Fruit fly (Drosophila melanogaster) whole organism, embryonic: ENCODE measurements around the gene CG42538.

Experiments used
- Blimp-1 ChIP-seq: fragments of 200-800 bp; sonication (Bioruptor generic); optimal IDR thresholded peaks from 3 replicates; lab custom pipeline; 2018; ENCODE audit warnings: missing biosample characterization, missing genetic modification characterization, mild to moderate bottlenecking, moderate library complexity, missing genetic modification reagents
- CG10209 ChIP-seq: fragments of 200-800 bp; sonication (Bioruptor generic); optimal IDR thresholded peaks from 3 replicates; lab custom pipeline; 2017; ENCODE audit warnings: missing biosample characterization, mild to moderate bottlenecking, missing genetic modification characterization, missing genetic modification reagents
- CG10366 ChIP-seq: fragments of 200-800 bp; sonication (Bioruptor generic); IDR thresholded peaks from 2 replicates; pipeline ENCODE4 v1.3.6; 2022; ENCODE audit warnings: missing biosample characterization, missing genetic modification characterization
- CG10654 ChIP-seq: fragments of 200-800 bp; sonication (Bioruptor generic); optimal IDR thresholded peaks from 2 replicates; lab custom pipeline; 2016; ENCODE audit warnings: missing biosample characterization, missing genetic modification characterization
- CG11247 ChIP-seq: fragments of 200-800 bp; sonication (Bioruptor generic); IDR thresholded peaks from 2 replicates; pipeline ENCODE4 v1.3.6; 2022; ENCODE audit warnings: missing biosample characterization, missing genetic modification characterization
- CG11504 ChIP-seq: fragments of 200-800 bp; sonication (Bioruptor generic); optimal IDR thresholded peaks from 3 replicates; lab custom pipeline; 2019; ENCODE audit warnings: missing biosample characterization, mild to moderate bottlenecking, missing genetic modification characterization, moderate library complexity
- CG12391 ChIP-seq: fragments of 200-800 bp; sonication (Bioruptor generic); optimal IDR thresholded peaks from 3 replicates; lab custom pipeline; 2018; ENCODE audit warnings: missing biosample characterization, mild to moderate bottlenecking, missing genetic modification characterization, moderate library complexity
- CG12659 ChIP-seq: fragments of 200-800 bp; sonication (Bioruptor generic); optimal IDR thresholded peaks from 3 replicates; lab custom pipeline; 2017; ENCODE audit warnings: mild to moderate bottlenecking, missing biosample characterization, missing genetic modification reagents, missing genetic modification characterization
- CG12769 ChIP-seq: fragments of 200-800 bp; sonication (Bioruptor generic); optimal IDR thresholded peaks from 2 replicates; lab custom pipeline; 2019; ENCODE audit warnings: missing biosample characterization, mild to moderate bottlenecking, missing genetic modification characterization, moderate library complexity
- CG13424 ChIP-seq: fragments of 200-800 bp; sonication (Bioruptor generic); optimal IDR thresholded peaks from 2 replicates; lab custom pipeline; 2019; ENCODE audit warnings: missing biosample characterization, mild to moderate bottlenecking, missing genetic modification characterization, moderate library complexity
- CG14441 ChIP-seq: fragments of 200-800 bp; sonication (Bioruptor generic); IDR thresholded peaks from 2 replicates; pipeline ENCODE4 v1.3.6; 2022; ENCODE audit warnings: missing biosample characterization, missing genetic modification characterization
- CG17359 ChIP-seq: fragments of 200-800 bp; sonication (Bioruptor generic); optimal IDR thresholded peaks from 3 replicates; lab custom pipeline; 2018; ENCODE audit warnings: missing biosample characterization, mild to moderate bottlenecking, missing genetic modification characterization, moderate library complexity
- CG2199 ChIP-seq: fragments of 200-800 bp; sonication (Bioruptor generic); IDR thresholded peaks from 3 replicates; pipeline ENCODE4 v1.3.6; 2022; ENCODE audit warnings: missing biosample characterization, missing genetic modification characterization
- CG31441 ChIP-seq: fragments of 200-800 bp; sonication (Bioruptor generic); IDR thresholded peaks from 2 replicates; pipeline ENCODE4 v1.3.6; 2022; ENCODE audit warnings: missing biosample characterization, missing genetic modification characterization
- CG32532 ChIP-seq: fragments of 200-800 bp; sonication (Bioruptor generic); IDR thresholded peaks from 2 replicates; pipeline ENCODE4 v1.3.6; 2022; ENCODE audit warnings: missing biosample characterization, missing genetic modification characterization
- CG3281 ChIP-seq: fragments of 200-800 bp; sonication (Bioruptor generic); optimal IDR thresholded peaks from 3 replicates; lab custom pipeline; 2017; ENCODE audit warnings: missing biosample characterization, mild to moderate bottlenecking, missing genetic modification characterization
- CG4854 ChIP-seq: fragments of 200-800 bp; sonication (Bioruptor generic); optimal IDR thresholded peaks from 2 replicates; lab custom pipeline; 2016; ENCODE audit warnings: missing biosample characterization, missing genetic modification characterization, inconsistent platforms
- CG6254 ChIP-seq: fragments of 200-800 bp; sonication (Bioruptor generic); optimal IDR thresholded peaks from 3 replicates; lab custom pipeline; 2017; ENCODE audit warnings: mild to moderate bottlenecking, missing biosample characterization, missing genetic modification reagents, missing genetic modification characterization
- CG7963 ChIP-seq: fragments of 200-800 bp; sonication (Bioruptor generic); IDR thresholded peaks from 3 replicates; pipeline ENCODE4 v1.3.6; 2022; ENCODE audit warnings: missing biosample characterization, missing genetic modification characterization; ENCODE audit not compliant: partially characterized antibody
- CG8290 ChIP-seq, 3 experiments: fragments of 200-800 bp; sonication (Bioruptor generic); optimal IDR thresholded peaks; 2 replicates each; lab custom pipeline; 2016 to 2019; ENCODE audit warnings: missing biosample characterization in 3 of 3, missing genetic modification characterization in 3 of 3, mild to moderate bottlenecking in 2 of 3, moderate library complexity in 1 of 3
- CoRest ChIP-seq: fragments of 200-800 bp; sonication (Bioruptor generic); optimal IDR thresholded peaks from 3 replicates; lab custom pipeline; 2018; ENCODE audit warnings: missing biosample characterization, mild to moderate bottlenecking, missing genetic modification characterization, moderate library complexity
- D19B ChIP-seq: fragments of 200-800 bp; sonication (Bioruptor generic); optimal IDR thresholded peaks from 2 replicates; lab custom pipeline; 2017; ENCODE audit warnings: missing biosample characterization, mild to moderate bottlenecking, missing genetic modification characterization
- Dbx ChIP-seq: fragments of 200-800 bp; sonication (Bioruptor generic); IDR thresholded peaks from 3 replicates; pipeline ENCODE4 v1.3.6; 2022; ENCODE audit warnings: missing biosample characterization, missing genetic modification characterization
- Dek ChIP-seq: fragments of 200-800 bp; sonication (Bioruptor generic); optimal IDR thresholded peaks from 3 replicates; lab custom pipeline; 2019; ENCODE audit warnings: missing biosample characterization, mild to moderate bottlenecking, missing genetic modification characterization, moderate library complexity
- Dfd ChIP-seq, 2 experiments: fragments of >200 bp; optimal IDR thresholded peaks; 2 replicates each; lab custom pipeline; 2017; ENCODE audit warnings: missing biosample characterization in 2 of 2, missing genetic modification characterization in 2 of 2
- Hsf ChIP-seq: fragments of 200-800 bp; sonication (Bioruptor generic); optimal IDR thresholded peaks from 3 replicates; lab custom pipeline; 2016; ENCODE audit warnings: missing biosample characterization, missing genetic modification characterization
- MTF-1 ChIP-seq: fragments of 200-800 bp; sonication (Bioruptor generic); optimal IDR thresholded peaks from 2 replicates; lab custom pipeline; 2018; ENCODE audit warnings: missing biosample characterization, mild to moderate bottlenecking, missing genetic modification characterization, borderline replicate concordance
- Mrtf ChIP-seq: fragments of 200-800 bp; sonication (Bioruptor generic); IDR thresholded peaks from 3 replicates; pipeline ENCODE4 v1.3.6; 2022; ENCODE audit warnings: missing biosample characterization, missing genetic modification characterization
- Oli ChIP-seq: fragments of 200-800 bp; sonication (Bioruptor generic); optimal IDR thresholded peaks from 2 replicates; lab custom pipeline; 2018; ENCODE audit warnings: missing biosample characterization, mild to moderate bottlenecking, missing genetic modification characterization, moderate library complexity
- PHDP ChIP-seq: fragments of 200-800 bp; sonication (Bioruptor generic); optimal IDR thresholded peaks from 3 replicates; lab custom pipeline; 2018; ENCODE audit warnings: missing biosample characterization, mild to moderate bottlenecking, missing genetic modification characterization, moderate library complexity
- Pdp1 ChIP-seq, 2 experiments: fragments of 200-800 bp; sonication (Bioruptor generic); optimal IDR thresholded peaks; 3 replicates each; lab custom pipeline; 2016; ENCODE audit warnings: missing biosample characterization in 2 of 2, missing genetic modification characterization in 2 of 2, mild to moderate bottlenecking in 1 of 2, moderate library complexity in 1 of 2
- Taf1 ChIP-seq: fragments of 200-800 bp; sonication (Bioruptor generic); IDR thresholded peaks from 2 replicates; pipeline ENCODE4 v1.3.6; 2022; ENCODE audit warnings: missing biosample characterization, missing genetic modification characterization
- Xrp1 ChIP-seq: fragments of 200-800 bp; sonication (Bioruptor generic); IDR thresholded peaks from 2 replicates; pipeline ENCODE4 v1.3.6; 2022; ENCODE audit warnings: missing biosample characterization, missing genetic modification characterization
- chif ChIP-seq, 2 experiments: fragments of 200-800 bp; sonication (Bioruptor generic); optimal IDR thresholded peaks; 3 replicates each; lab custom pipeline; 2016; ENCODE audit warnings: missing biosample characterization in 2 of 2, missing genetic modification characterization in 2 of 2
- fd102C ChIP-seq: fragments of 200-800 bp; sonication (Bioruptor generic); optimal IDR thresholded peaks from 2 replicates; lab custom pipeline; 2018; ENCODE audit warnings: missing biosample characterization, mild to moderate bottlenecking, missing genetic modification characterization, moderate library complexity
- gfzf ChIP-seq: fragments of 200-800 bp; sonication (Bioruptor generic); optimal IDR thresholded peaks from 2 replicates; lab custom pipeline; 2016; ENCODE audit warnings: missing biosample characterization, mild to moderate bottlenecking, missing genetic modification characterization, moderate library complexity
- grau ChIP-seq: fragments of 200-800 bp; optimal IDR thresholded peaks from 3 replicates; lab custom pipeline; 2019; ENCODE audit warnings: missing biosample characterization, mild to moderate bottlenecking, missing genetic modification characterization, moderate library complexity
- hbn ChIP-seq: fragments of 200-800 bp; sonication (Bioruptor generic); IDR thresholded peaks from 2 replicates; pipeline ENCODE4 v1.3.6; 2022; ENCODE audit warnings: missing biosample characterization, missing genetic modification characterization; ENCODE audit not compliant: partially characterized antibody
- jing ChIP-seq: fragments of 200-800 bp; sonication (Bioruptor generic); optimal IDR thresholded peaks from 2 replicates; lab custom pipeline; 2018; ENCODE audit warnings: missing biosample characterization, mild to moderate bottlenecking, missing genetic modification characterization
- lab ChIP-seq: fragments of 200-800 bp; sonication (Bioruptor generic); optimal IDR thresholded peaks from 3 replicates; lab custom pipeline; 2017; ENCODE audit warnings: missing biosample characterization, missing genetic modification characterization, mild to moderate bottlenecking, moderate library complexity, missing genetic modification reagents
- lmd ChIP-seq: fragments of 200-800 bp; sonication (Bioruptor generic); IDR thresholded peaks from 2 replicates; pipeline ENCODE4 v1.3.6; 2022; ENCODE audit warnings: missing biosample characterization, missing genetic modification characterization
- rib ChIP-seq: fragments of 200-800 bp; sonication (Bioruptor generic); IDR thresholded peaks from 2 replicates; pipeline ENCODE4 v1.3.6; 2022; ENCODE audit warnings: missing biosample characterization, missing genetic modification characterization
- salm ChIP-seq: fragments of 200-800 bp; sonication (Bioruptor generic); optimal IDR thresholded peaks from 2 replicates; lab custom pipeline; 2018; ENCODE audit warnings: missing biosample characterization, mild to moderate bottlenecking, missing genetic modification characterization
- sens ChIP-seq: fragments of 200-800 bp; sonication (Bioruptor generic); peaks from one replicate; lab custom pipeline; 2016; ENCODE audit warnings: missing biosample characterization, missing genetic modification characterization
- sim ChIP-seq: fragments of 200-800 bp; sonication (Bioruptor generic); IDR thresholded peaks from 2 replicates; pipeline ENCODE4 v1.3.6; 2022; ENCODE audit warnings: missing biosample characterization, missing genetic modification characterization
- tin ChIP-seq: fragments of 200-800 bp; sonication (Bioruptor generic); optimal IDR thresholded peaks from 3 replicates; lab custom pipeline; 2016; ENCODE audit warnings: missing biosample characterization, missing genetic modification characterization
- zen ChIP-seq: fragments of 200-800 bp; sonication (Bioruptor generic); optimal IDR thresholded peaks from 3 replicates; lab custom pipeline; 2018; ENCODE audit warnings: missing biosample characterization, mild to moderate bottlenecking, missing genetic modification characterization, moderate library complexity

Gene CG42538

DNA sequence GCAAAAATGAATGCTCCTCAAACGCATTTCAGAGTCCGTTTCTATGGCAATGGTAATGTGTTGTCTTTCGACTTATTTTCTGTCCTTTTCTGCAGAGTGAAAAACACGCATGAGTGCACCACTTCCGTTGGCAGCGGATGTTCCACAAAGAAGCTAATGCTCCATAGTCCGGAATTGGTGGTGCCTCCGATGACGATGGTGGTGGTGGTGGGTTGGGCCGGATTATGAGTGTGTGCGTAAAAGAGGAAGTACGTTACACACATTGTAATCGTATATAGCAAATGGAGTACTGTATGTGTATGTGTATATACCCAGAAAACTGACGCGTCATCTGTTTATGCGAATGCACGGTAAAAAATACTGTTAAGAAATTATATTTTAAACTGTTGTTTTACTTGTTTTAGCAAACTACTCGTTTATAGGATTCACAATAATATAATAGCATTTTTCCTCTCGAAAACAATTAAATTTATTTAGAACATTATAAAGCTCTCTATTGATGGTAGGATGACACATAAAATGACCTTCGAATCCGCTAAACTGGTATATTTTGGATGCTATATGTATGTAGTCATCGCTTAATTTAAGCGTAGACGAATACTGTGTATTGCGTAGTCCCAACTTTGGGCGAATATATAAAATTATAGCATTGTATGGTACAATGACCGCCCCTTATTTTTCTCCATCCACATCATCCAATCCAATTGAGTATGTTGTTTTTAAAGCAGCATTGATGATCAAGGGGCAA is 10.9 kb downstream of the CG42538 start (continued):
- TF ChIP-seq fd102C (GFP tag; lab: Kevin White, UChicago) (no peak), jing (GFP tag; lab: Kevin White, UChicago) (peak; percentile 1), CG12769 (no peak), Dbx (GFP tag; lab: Robert Waterston, UW) (peak; percentile 53; the same call in 1 of the 3 replicates), zen (no peak), CG10209 (GFP tag; lab: Kevin White, UChicago) (peak; percentile 3), PHDP (tag; lab: Kevin White, UChicago) (peak; percentile 58), tin (GFP tag; lab: Kevin White, UChicago) (peak; percentile 9), lab (peak; percentile 64), CG8290 (GFP tag; optimal IDR thresholded peaks at IDR 0.05; lab: Kevin White, UChicago) (no peak), CG8290 (tag; optimal IDR thresholded peaks at IDR 0.05; lab: Kevin White, UChicago) (peak in 1 of 2 experiments; percentile 44), CG12391 (tag; lab: Kevin White, UChicago) (peak; percentile 71), CG4854 (GFP tag; lab: Kevin White, UChicago) (peak; percentile 47), CoRest (tag; lab: Kevin White, UChicago) (peak; percentile 44), salm (tag; lab: Kevin White, UChicago) (peak; percentile 54), CG12659 (GFP tag; lab: Kevin White, UChicago) (no peak), rib (no peak), Mrtf (GFP tag; lab: Robert Waterston, UW) (0 out of 3 replicates have a peak, but pooled peaks have one; percentile 22), gfzf (no peak), CG6254 (peak; percentile 47), hbn (no peak), D19B (GFP tag; lab: Kevin White, UChicago) (no peak), sens (GFP tag; lab: Kevin White, UChicago) (peak; percentile 93), chif (GFP tag; optimal IDR thresholded peaks at IDR 0.05; lab: Kevin White, UChicago) (no peak), CG17359 (tag; lab: Kevin White, UChicago) (peak; percentile 23), CG13424 (tag; lab: Kevin White, UChicago) (peak; percentile 22), Oli (tag; lab: Kevin White, UChicago) (peak; percentile 52), grau (tag; lab: Kevin White, UChicago) (peak; percentile 31), Pdp1 (GFP tag; optimal IDR thresholded peaks at IDR 0.05; lab: Kevin White, UChicago) (peak in 1 of 2 experiments; percentile 14), CG11247 (GFP tag; lab: Robert Waterston, UW) (no peak), Blimp-1 (GFP tag; lab: Kevin White, UChicago) (peak; percentile 18), CG14441 (no peak), lmd (GFP tag; lab: Robert Waterston, UW) (peak; percentile 36), CG2199 (GFP tag; lab: Robert Waterston, UW) (peak; percentile 67; the same call in 1 of the 3 replicates), CG10654 (GFP tag; lab: Kevin White, UChicago) (no peak), MTF-1 (GFP tag; lab: Kevin White, UChicago) (peak; percentile 32), CG31441 (peak; percentile 61), CG11504 (tag; lab: Kevin White, UChicago) (peak; percentile 57), Taf1 (GFP tag; lab: Robert Waterston, UW) (peak; percentile 22; the same call in 1 of the 2 replicates), CG10366 (peak; percentile 48), Dfd (GFP tag; optimal IDR thresholded peaks at IDR 0.05; lab: Kevin White, UChicago) (no peak), Hsf (peak; percentile 0), CG7963 (GFP tag; lab: Robert Waterston, UW) (no peak), sim (peak; percentile 5; the same call in 1 of the 2 replicates), Xrp1 (peak; percentile 46), CG32532 (GFP tag; lab: Robert Waterston, UW) (peak; percentile 71), CG3281 (GFP tag; lab: Kevin White, UChicago) (peak; percentile 27), Dek (tag; lab: Kevin White, UChicago) (peak; percentile 1)
